Fruit fly (Drosophila melanogaster): Measurements from ENCODE around the gene Cyp303a1.

Gene Cyp303a1

DNA sequence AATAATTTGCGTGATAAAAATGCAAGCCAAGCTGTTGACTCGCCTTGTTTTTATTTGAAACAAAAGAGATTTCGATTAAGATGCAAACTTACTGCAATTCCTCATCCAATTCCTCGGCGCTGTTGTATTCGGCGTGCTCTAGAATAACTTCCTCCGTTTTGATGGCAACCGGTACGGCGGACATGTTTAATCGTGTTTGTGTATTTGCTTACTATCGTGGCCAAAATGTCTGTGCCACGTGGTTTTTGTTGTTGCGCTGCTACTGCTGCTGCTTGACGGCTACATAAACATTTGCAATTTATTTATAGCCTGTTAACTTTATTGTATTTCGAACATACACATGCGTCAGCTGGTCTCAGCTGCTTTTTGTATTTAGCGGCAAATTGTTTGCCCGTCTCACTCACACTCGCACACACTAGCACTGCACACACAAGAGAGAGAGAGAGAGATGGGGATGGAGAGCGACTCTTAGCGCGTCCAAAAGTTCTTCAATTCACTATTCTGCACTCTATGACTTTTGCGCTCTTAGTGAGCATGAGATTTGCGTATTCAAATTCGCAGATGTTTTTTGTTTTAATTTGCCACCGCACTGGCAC, 6.9 kb upstream of the Cyp303a1 start:
- TF ChIP-seq CG9948 (tag; optimal IDR thresholded peaks at IDR 0.05): no peak
- no peak for TF ChIP-seq CG14655 (GFP tag; optimal IDR thresholded peaks at IDR 0.05)
- TF ChIP-seq CG4496 (GFP tag; IDR thresholded peaks at IDR 0.05): no peak
- TF ChIP-seq Pif1A (GFP tag; optimal IDR thresholded peaks at IDR 0.05): no peak
- no peak for TF ChIP-seq Pif1B (GFP tag; optimal IDR thresholded peaks at IDR 0.05)
- TF ChIP-seq EcR (GFP tag; optimal IDR thresholded peaks at IDR 0.05): no peak
- no peak for TF ChIP-seq CG8159 (tag; optimal IDR thresholded peaks at IDR 0.05)
- TF ChIP-seq CG8301 (tag; optimal IDR thresholded peaks at IDR 0.05): no peak
- TF ChIP-seq gl (tag; optimal IDR thresholded peaks at IDR 0.05): no peak
- no peak for TF ChIP-seq CG32121 (GFP tag; IDR thresholded peaks at IDR 0.05)
- no peak for TF ChIP-seq Snoo (tag; optimal IDR thresholded peaks at IDR 0.05)
- TF ChIP-seq CG10348 (GFP tag; IDR thresholded peaks at IDR 0.05): no peak
- TF ChIP-seq Ets98B (GFP tag; IDR thresholded peaks at IDR 0.05): no peak
- no peak for TF ChIP-seq CG13204 (GFP tag; optimal IDR thresholded peaks at IDR 0.05)
- no peak for TF ChIP-seq CG17806 (tag; optimal IDR thresholded peaks at IDR 0.05)
- TF ChIP-seq CG34367 (tag; optimal IDR thresholded peaks at IDR 0.05): no peak
- TF ChIP-seq CG15710 (tag; optimal IDR thresholded peaks at IDR 0.05): no peak
- TF ChIP-seq D1 (tag; optimal IDR thresholded peaks at IDR 0.05): no peak
- TF ChIP-seq CG12605 (GFP tag; IDR thresholded peaks at IDR 0.05): no peak

dm6 chr2L:16287602-16288392, 6.2 kb upstream of the Cyp303a1 start, which contains the start of the genes crp and pkaap:
TSS of gene crp (minus strand) at chr2L:16287730.
TSS of gene pkaap (plus strand) at chr2L:16288290.
- no peak for TF ChIP-seq CG4496 (GFP tag; IDR thresholded peaks at IDR 0.05)
- no peak for TF ChIP-seq CG9948 (tag; optimal IDR thresholded peaks at IDR 0.05)
- TF ChIP-seq gl (tag; optimal IDR thresholded peaks at IDR 0.05): peak; percentile 18
- TF ChIP-seq CG17806 (tag; optimal IDR thresholded peaks at IDR 0.05): peak; percentile 1
- no peak for TF ChIP-seq Ets98B (GFP tag; IDR thresholded peaks at IDR 0.05)
- peak; percentile 57 for TF ChIP-seq Snoo (tag; optimal IDR thresholded peaks at IDR 0.05)
- peak; percentile 12 for TF ChIP-seq CG15710 (tag; optimal IDR thresholded peaks at IDR 0.05)
- TF ChIP-seq CG13204 (GFP tag; optimal IDR thresholded peaks at IDR 0.05): peak; percentile 48
- TF ChIP-seq D1 (tag; optimal IDR thresholded peaks at IDR 0.05): no peak
- no peak for TF ChIP-seq CG8301 (tag; optimal IDR thresholded peaks at IDR 0.05)
- no peak for TF ChIP-seq rn (GFP tag; IDR thresholded peaks at IDR 0.05)
- peak; percentile 50 for TF ChIP-seq CG8159 (tag; optimal IDR thresholded peaks at IDR 0.05)
- TF ChIP-seq CG32121 (GFP tag; IDR thresholded peaks at IDR 0.05): no peak
- TF ChIP-seq Pif1B (GFP tag; optimal IDR thresholded peaks at IDR 0.05): peak; percentile 64
- TF ChIP-seq CG34367 (tag; optimal IDR thresholded peaks at IDR 0.05): peak; percentile 34

- TF ChIP-seq CG8301 (tag; optimal IDR thresholded peaks at IDR 0.05): no peak
Observed at dm6 chr2L:16288393-16288731, 5.6 kb upstream of the Cyp303a1 start.

- TF ChIP-seq CG8301 (tag; optimal IDR thresholded peaks at IDR 0.05) (no peak), CG15710 (tag; optimal IDR thresholded peaks at IDR 0.05) (no peak), EcR (GFP tag; optimal IDR thresholded peaks at IDR 0.05) (no peak), CG9948 (tag; optimal IDR thresholded peaks at IDR 0.05) (no peak), fd96Ca (GFP tag; IDR thresholded peaks at IDR 0.05) (no peak)
Observed at dm6 chr2L:16290984-16291383, 3.0 kb upstream of the Cyp303a1 start, which contains the start of gene CG17329. TSS of gene CG17329 (plus strand) at chr2L:16291284.

DNA sequence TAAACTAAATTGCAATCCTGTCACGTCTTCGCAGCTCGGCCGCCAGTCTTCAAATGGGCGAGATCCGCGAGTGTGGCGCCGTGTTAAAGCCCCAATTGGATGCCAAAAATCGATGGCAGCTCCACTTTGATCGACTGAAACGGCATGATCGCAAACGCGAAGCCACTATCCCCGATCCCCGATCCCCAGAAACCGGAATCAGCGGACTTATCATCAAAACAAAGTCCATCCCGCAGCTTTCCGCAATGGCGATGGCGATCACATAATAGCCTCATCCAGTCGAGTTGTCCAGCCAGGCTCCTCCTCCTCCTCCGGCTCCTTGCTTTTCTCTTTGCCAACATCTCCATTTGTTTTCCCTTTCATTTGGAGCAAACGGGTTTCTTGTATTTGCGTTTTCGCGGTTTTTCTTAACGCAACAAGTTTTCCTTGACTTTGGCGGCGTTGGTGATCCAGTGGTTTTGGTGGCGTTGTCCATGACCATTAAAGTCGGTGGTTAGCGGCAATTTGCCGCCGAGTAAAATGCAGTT, 945 bp upstream of the Cyp303a1 start, which contains the start of gene CG13258:
CG13258 (minus strand) TSS at position 51 of the 527 bp plus-strand sequence.
- TF ChIP-seq CG12605 (GFP tag; IDR thresholded peaks at IDR 0.05) (no peak), Ets98B (GFP tag; IDR thresholded peaks at IDR 0.05) (peak; percentile 16; the same call in 1 of the 2 replicates)

dm6 chr2L:16299466-16300311, 5.7 kb downstream of the Cyp303a1 start, which contains the start of the genes heix and CG17328:
TSS of gene heix (minus strand) at chr2L:16299858.
TSS of gene CG17328 (plus strand) at chr2L:16299943.
- TF ChIP-seq CG9948 (tag; optimal IDR thresholded peaks at IDR 0.05) (peak; percentile 59), CG4496 (GFP tag; IDR thresholded peaks at IDR 0.05) (peak; percentile 69), Pif1B (GFP tag; optimal IDR thresholded peaks at IDR 0.05) (no peak), CG32121 (GFP tag; IDR thresholded peaks at IDR 0.05) (peak; percentile 14; the same call in 1 of the 2 replicates), CG8159 (tag; optimal IDR thresholded peaks at IDR 0.05) (peak; percentile 73), gl (tag; optimal IDR thresholded peaks at IDR 0.05) (no peak), Pif1A (GFP tag; optimal IDR thresholded peaks at IDR 0.05) (no peak), rn (GFP tag; IDR thresholded peaks at IDR 0.05) (0 out of 2 replicates have a peak, but pooled peaks have one; percentile 40), fd96Ca (GFP tag; IDR thresholded peaks at IDR 0.05) (no peak), CG14655 (GFP tag; optimal IDR thresholded peaks at IDR 0.05) (no peak), CG12605 (GFP tag; IDR thresholded peaks at IDR 0.05) (no peak), CG8301 (tag; optimal IDR thresholded peaks at IDR 0.05) (peak; percentile 59), CG34367 (tag; optimal IDR thresholded peaks at IDR 0.05) (peak; percentile 56), Ets98B (GFP tag; IDR thresholded peaks at IDR 0.05) (peak; percentile 27; the same call in 1 of the 2 replicates), D1 (tag; optimal IDR thresholded peaks at IDR 0.05) (no peak), EcR (GFP tag; optimal IDR thresholded peaks at IDR 0.05) (no peak), CG17806 (tag; optimal IDR thresholded peaks at IDR 0.05) (peak; percentile 62), Snoo (tag; optimal IDR thresholded peaks at IDR 0.05) (peak; percentile 64), CG13204 (GFP tag; optimal IDR thresholded peaks at IDR 0.05) (no peak), CG10348 (GFP tag; IDR thresholded peaks at IDR 0.05) (0 out of 2 replicates have a peak, but pooled peaks have one; percentile 16), CG15710 (tag; optimal IDR thresholded peaks at IDR 0.05) (peak; percentile 74)

Measured in whole organism, pupa.